Fruit fly (Drosophila melanogaster): Measurements from ENCODE around the gene CG43059.

CG43059 gene

dm6 chr3L:8318916-8319506 is at the start of gene CG43059 (continued):
- no peak for TF ChIP-seq CG11762 (GFP tag; optimal IDR thresholded peaks at IDR 0.05; ENCODE audit: insufficient read depth)
- TF ChIP-seq CG6792 (GFP tag; optimal IDR thresholded peaks at IDR 0.05): no peak
- peak; percentile 92 for TF ChIP-seq CG8119 (GFP tag; IDR thresholded peaks at IDR 0.05)
- no peak for TF ChIP-seq Ets96B (tag; optimal IDR thresholded peaks at IDR 0.05)
- TF ChIP-seq Ets21C (GFP tag; optimal IDR thresholded peaks at IDR 0.05): no peak
- peak; percentile 94 for TF ChIP-seq CG15336 (GFP tag; IDR thresholded peaks at IDR 0.05)
- TF ChIP-seq Blimp-1 (GFP tag; optimal IDR thresholded peaks at IDR 0.05): no peak
- no peak for TF ChIP-seq fkh (GFP tag; optimal IDR thresholded peaks at IDR 0.05)

- no peak for TF ChIP-seq CG7368 (GFP tag; optimal IDR thresholded peaks at IDR 0.05)
- no peak for TF ChIP-seq Eip78C (GFP tag)
- no peak for TF ChIP-seq CG11294 (GFP tag; IDR thresholded peaks at IDR 0.05)
- TF ChIP-seq eg (GFP tag; IDR thresholded peaks at IDR 0.05): no peak
- no peak for TF ChIP-seq CG1621 (tag; optimal IDR thresholded peaks at IDR 0.05)
- no peak for TF ChIP-seq acj6 (GFP tag; optimal IDR thresholded peaks at IDR 0.05)
- TF ChIP-seq CG9139 (GFP tag; optimal IDR thresholded peaks at IDR 0.05): no peak
- TF ChIP-seq CG31627 (GFP tag; optimal IDR thresholded peaks at IDR 0.05): no peak
- no peak for TF ChIP-seq CG11762 (GFP tag; optimal IDR thresholded peaks at IDR 0.05; ENCODE audit: insufficient read depth)
- no peak for TF ChIP-seq CG6854 (GFP tag; optimal IDR thresholded peaks at IDR 0.05)
- no peak for TF ChIP-seq Met (GFP tag; optimal IDR thresholded peaks at IDR 0.05)
- TF ChIP-seq CG8119 (GFP tag; IDR thresholded peaks at IDR 0.05): no peak
Observed at dm6 chr3L:8363266-8363665, 44.5 kb upstream of the CG43059 start.

- TF ChIP-seq topi (GFP tag; optimal IDR thresholded peaks at IDR 0.05): peak; percentile 4
- no peak for TF ChIP-seq CG31627 (GFP tag; optimal IDR thresholded peaks at IDR 0.05)
- TF ChIP-seq Hr38 (GFP tag; optimal IDR thresholded peaks at IDR 0.05): no peak
- no peak for TF ChIP-seq CG7368 (GFP tag; optimal IDR thresholded peaks at IDR 0.05)
- TF ChIP-seq CG15336 (GFP tag; IDR thresholded peaks at IDR 0.05): peak; percentile 50; the same call in 1 of the 2 replicates
- TF ChIP-seq vri (GFP tag; optimal IDR thresholded peaks at IDR 0.05): peak; percentile 79
- TF ChIP-seq CG6276 (GFP tag; optimal IDR thresholded peaks at IDR 0.05): peak; percentile 47
- no peak for TF ChIP-seq pdm3 (GFP tag; optimal IDR thresholded peaks at IDR 0.05)
- peak; percentile 82 for TF ChIP-seq Eip78C (GFP tag)
- no peak for TF ChIP-seq Hr4 (GFP tag; optimal IDR thresholded peaks at IDR 0.05)
- no peak for TF ChIP-seq Gug (GFP tag; IDR thresholded peaks at IDR 0.05)
- no peak for TF ChIP-seq CG11902 (GFP tag; optimal IDR thresholded peaks at IDR 0.05)
- peak; percentile 12 for TF ChIP-seq CG6808 (GFP tag; optimal IDR thresholded peaks at IDR 0.05)
- TF ChIP-seq svp (GFP tag): peak; percentile 84
- TF ChIP-seq OdsH (GFP tag; optimal IDR thresholded peaks at IDR 0.05): no peak
- TF ChIP-seq CG1621 (tag; optimal IDR thresholded peaks at IDR 0.05): no peak
- TF ChIP-seq CG8119 (GFP tag; IDR thresholded peaks at IDR 0.05): no peak
- no peak for TF ChIP-seq spab (GFP tag; optimal IDR thresholded peaks at IDR 0.05)
- TF ChIP-seq CG9139 (GFP tag; optimal IDR thresholded peaks at IDR 0.05): no peak
- TF ChIP-seq CG10669 (GFP tag; optimal IDR thresholded peaks at IDR 0.05): no peak
- no peak for TF ChIP-seq CG4318 (GFP tag; optimal IDR thresholded peaks at IDR 0.05)
- no peak for TF ChIP-seq achi (GFP tag; optimal IDR thresholded peaks at IDR 0.05)
- TF ChIP-seq CG10631 (GFP tag; optimal IDR thresholded peaks at IDR 0.05): no peak
- no peak for TF ChIP-seq salr (GFP tag; optimal IDR thresholded peaks at IDR 0.05)
- no peak for TF ChIP-seq Ets96B (tag; optimal IDR thresholded peaks at IDR 0.05)
- peak; percentile 24 for TF ChIP-seq dsx (GFP tag; optimal IDR thresholded peaks at IDR 0.05; ENCODE audit: poor library complexity, severe bottlenecking)
- peak; percentile 58 for TF ChIP-seq Sox102F (GFP tag; optimal IDR thresholded peaks at IDR 0.05)
- TF ChIP-seq fkh (GFP tag; optimal IDR thresholded peaks at IDR 0.05): no peak
- no peak for TF ChIP-seq acj6 (GFP tag; optimal IDR thresholded peaks at IDR 0.05)
- TF ChIP-seq CG6163 (GFP tag; IDR thresholded peaks at IDR 0.05): peak; percentile 38; the same call in 1 of the 3 replicates
- TF ChIP-seq Smox (GFP tag; optimal IDR thresholded peaks at IDR 0.05): no peak
- no peak for TF ChIP-seq Eip93F (GFP tag; optimal IDR thresholded peaks at IDR 0.05)
- TF ChIP-seq esn (GFP tag; optimal IDR thresholded peaks at IDR 0.05): peak; percentile 57
- no peak for TF ChIP-seq Hr39 (GFP tag; optimal IDR thresholded peaks at IDR 0.05)
- TF ChIP-seq CG3919 (GFP tag; optimal IDR thresholded peaks at IDR 0.05): peak; percentile 17
- TF ChIP-seq lz (GFP tag; optimal IDR thresholded peaks at IDR 0.05): no peak
- no peak for TF ChIP-seq CG6792 (GFP tag; optimal IDR thresholded peaks at IDR 0.05)
- TF ChIP-seq Ets21C (GFP tag; optimal IDR thresholded peaks at IDR 0.05): no peak
- no peak for TF ChIP-seq CG3032 (tag; optimal IDR thresholded peaks at IDR 0.05)
Observed at dm6 chr3L:8360643-8361110, 41.9 kb upstream of the CG43059 start, which contains the start of gene Idh. Gene Idh (minus strand): TSS chr3L:8360906.

Data from whole organism, prepupa.